Fruit fly (Drosophila melanogaster) whole organism, embryonic: Measurements from ENCODE around the gene Spt6.
A peak's percentile ranks its signal among the peaks of the same experiment; 100 is the strongest.

Source experiments
- Adf1 ChIP-seq: fragments of 200-800 bp; sonication (Bioruptor generic); IDR thresholded peaks from 2 replicates; pipeline ENCODE4 v1.3.6; 2022; ENCODE audit warnings: missing biosample characterization, missing genetic modification characterization
- Aef1 ChIP-seq: fragments of 200-800 bp; sonication (Bioruptor generic); IDR thresholded peaks from 3 replicates; pipeline ENCODE4 v1.3.6; 2022; ENCODE audit warnings: missing biosample characterization, missing genetic modification characterization
- Bgb ChIP-seq: fragments of 200-800 bp; sonication (Bioruptor generic); IDR thresholded peaks from 2 replicates; pipeline ENCODE4 v1.3.6; 2022; ENCODE audit warnings: missing biosample characterization, missing genetic modification characterization; ENCODE audit not compliant: partially characterized antibody
- Bteb2 ChIP-seq: fragments of 200-800 bp; sonication (Bioruptor generic); optimal IDR thresholded peaks from 2 replicates; lab custom pipeline; 2016; ENCODE audit warnings: missing biosample characterization, missing genetic modification characterization
- CG12942 ChIP-seq: fragments of 200-800 bp; sonication (Bioruptor generic); optimal IDR thresholded peaks from 3 replicates; lab custom pipeline; 2016; ENCODE audit warnings: missing biosample characterization, missing genetic modification characterization
- CG14441 ChIP-seq: fragments of 200-800 bp; sonication (Bioruptor generic); IDR thresholded peaks from 2 replicates; pipeline ENCODE4 v1.3.6; 2022; ENCODE audit warnings: missing biosample characterization, missing genetic modification characterization
- CG14710 ChIP-seq: fragments of 200-800 bp; sonication (Bioruptor generic); optimal IDR thresholded peaks from 3 replicates; lab custom pipeline; 2019; ENCODE audit warnings: missing biosample characterization, mild to moderate bottlenecking, missing genetic modification characterization, moderate library complexity
- CG17912 ChIP-seq: fragments of 200-800 bp; sonication (Bioruptor generic); optimal IDR thresholded peaks from 2 replicates; lab custom pipeline; 2018; ENCODE audit warnings: missing biosample characterization, mild to moderate bottlenecking, missing genetic modification characterization
- CG2116 ChIP-seq: fragments of 200-800 bp; sonication (Bioruptor generic); optimal IDR thresholded peaks from 3 replicates; lab custom pipeline; 2018; ENCODE audit warnings: missing biosample characterization, mild to moderate bottlenecking, missing genetic modification characterization
- CG31365 ChIP-seq: fragments of 200-800 bp; sonication (Bioruptor generic); optimal IDR thresholded peaks from 2 replicates; lab custom pipeline; 2018; ENCODE audit warnings: missing biosample characterization, mild to moderate bottlenecking, missing genetic modification characterization
- CG33213 ChIP-seq: fragments of 200-800 bp; sonication (Bioruptor generic); optimal IDR thresholded peaks from 3 replicates; lab custom pipeline; 2016; ENCODE audit warnings: missing biosample characterization, missing genetic modification characterization
- CG3726 ChIP-seq: fragments of 200-800 bp; sonication (Bioruptor generic); IDR thresholded peaks from 3 replicates; pipeline ENCODE4, ENCODE4 v1.3.6; 2022; ENCODE audit warnings: missing biosample characterization, missing genetic modification characterization
- CG5180 ChIP-seq: fragments of 200-800 bp; sonication (Bioruptor generic); optimal IDR thresholded peaks from 3 replicates; lab custom pipeline; 2017; ENCODE audit warnings: missing biosample characterization, missing genetic modification characterization, mild to moderate bottlenecking, moderate library complexity, missing genetic modification reagents
- CG6813 ChIP-seq: fragments of 200-800 bp; sonication (Bioruptor generic); optimal IDR thresholded peaks from 2 replicates; lab custom pipeline; 2017; ENCODE audit warnings: missing biosample characterization, missing genetic modification characterization, mild to moderate bottlenecking, moderate library complexity, missing genetic modification reagents
- CG7357 ChIP-seq: fragments of 200-800 bp; sonication (Bioruptor generic); IDR thresholded peaks from 3 replicates; pipeline ENCODE4 v1.3.6; 2022; ENCODE audit warnings: missing biosample characterization, missing genetic modification characterization
- CG8290 ChIP-seq, 3 experiments: fragments of 200-800 bp; sonication (Bioruptor generic); optimal IDR thresholded peaks; 2 replicates each; lab custom pipeline; 2016 to 2019; ENCODE audit warnings: missing biosample characterization in 3 of 3, missing genetic modification characterization in 3 of 3, mild to moderate bottlenecking in 2 of 3, moderate library complexity in 1 of 3
- CG8924 ChIP-seq: fragments of 200-800 bp; optimal IDR thresholded peaks from 3 replicates; lab custom pipeline; 2019; ENCODE audit warnings: missing biosample characterization, mild to moderate bottlenecking, missing genetic modification characterization, moderate library complexity
- CG9817 ChIP-seq: fragments of 200-800 bp; sonication (Bioruptor generic); optimal IDR thresholded peaks from 2 replicates; lab custom pipeline; 2018; ENCODE audit warnings: missing biosample characterization, mild to moderate bottlenecking, missing genetic modification characterization, moderate library complexity
- CoRest ChIP-seq: fragments of 200-800 bp; sonication (Bioruptor generic); optimal IDR thresholded peaks from 3 replicates; lab custom pipeline; 2018; ENCODE audit warnings: missing biosample characterization, mild to moderate bottlenecking, missing genetic modification characterization, moderate library complexity
- Dfd ChIP-seq, 2 experiments: fragments of >200 bp; optimal IDR thresholded peaks; 2 replicates each; lab custom pipeline; 2017; ENCODE audit warnings: missing biosample characterization in 2 of 2, missing genetic modification characterization in 2 of 2
- Elba2 ChIP-seq: fragments of 200-800 bp; sonication (Bioruptor generic); optimal IDR thresholded peaks from 3 replicates; lab custom pipeline; 2016; ENCODE audit warnings: missing biosample characterization, missing genetic modification characterization
- Hr39 ChIP-seq: fragments of >200 bp; optimal IDR thresholded peaks from 2 replicates; lab custom pipeline; 2017
- Jarid2 ChIP-seq: fragments of 200-800 bp; sonication (Bioruptor generic); optimal IDR thresholded peaks from 3 replicates; lab custom pipeline; 2017; ENCODE audit warnings: mild to moderate bottlenecking, missing biosample characterization, missing genetic modification reagents, missing genetic modification characterization
- MESR4 ChIP-seq: fragments of 200-800 bp; sonication (Bioruptor generic); optimal IDR thresholded peaks from 2 replicates; lab custom pipeline; 2018; ENCODE audit warnings: missing biosample characterization, mild to moderate bottlenecking, missing genetic modification characterization, moderate library complexity
- Neu2 ChIP-seq: fragments of 200-800 bp; sonication (Bioruptor generic); optimal IDR thresholded peaks from 3 replicates; lab custom pipeline; 2016; ENCODE audit warnings: missing biosample characterization, missing genetic modification characterization, borderline replicate concordance
- Oaz ChIP-seq: fragments of 200-800 bp; sonication (Bioruptor generic); IDR thresholded peaks from 2 replicates; pipeline ENCODE4 v1.3.6; 2022; ENCODE audit warnings: missing biosample characterization, missing genetic modification characterization
- Pdp1 ChIP-seq, 2 experiments: fragments of 200-800 bp; sonication (Bioruptor generic); optimal IDR thresholded peaks; 3 replicates each; lab custom pipeline; 2016; ENCODE audit warnings: missing biosample characterization in 2 of 2, missing genetic modification characterization in 2 of 2, mild to moderate bottlenecking in 1 of 2, moderate library complexity in 1 of 2
- Sry-δ ChIP-seq: fragments of 200-800 bp; sonication (Bioruptor generic); optimal IDR thresholded peaks from 2 replicates; lab custom pipeline; 2016; ENCODE audit warnings: missing biosample characterization, missing genetic modification characterization
- ash1 ChIP-seq: fragments of 200-800 bp; sonication (Bioruptor generic); optimal IDR thresholded peaks from 2 replicates; lab custom pipeline; 2018; ENCODE audit warnings: missing biosample characterization, mild to moderate bottlenecking, missing genetic modification characterization
- chinmo ChIP-seq: fragments of 200-800 bp; sonication (Bioruptor generic); IDR thresholded peaks from 4 replicates; pipeline ENCODE4 v1.3.6; 2022; ENCODE audit warnings: missing biosample characterization, missing genetic modification characterization; ENCODE audit not compliant: partially characterized antibody
- chm ChIP-seq: fragments of 200-800 bp; sonication (Bioruptor generic); IDR thresholded peaks from 2 replicates; pipeline ENCODE4 v1.3.6; 2022; ENCODE audit warnings: missing biosample characterization, missing genetic modification characterization
- en ChIP-seq: fragments of 200-800 bp; sonication (Bioruptor generic); optimal IDR thresholded peaks from 2 replicates; lab custom pipeline; 2016; ENCODE audit warnings: missing biosample characterization, missing genetic modification characterization
- ewg ChIP-seq: fragments of 200-800 bp; sonication (Bioruptor generic); optimal IDR thresholded peaks from 3 replicates; lab custom pipeline; 2017; ENCODE audit warnings: mild to moderate bottlenecking, missing biosample characterization, missing genetic modification reagents, missing genetic modification characterization
- gce ChIP-seq: fragments of 200-800 bp; sonication (Bioruptor generic); IDR thresholded peaks from 3 replicates; pipeline ENCODE4 v1.3.6; 2022; ENCODE audit warnings: missing biosample characterization, missing genetic modification characterization
- gsb-n ChIP-seq: fragments of 200-800 bp; sonication (Bioruptor generic); optimal IDR thresholded peaks from 3 replicates; lab custom pipeline; 2018; ENCODE audit warnings: missing biosample characterization, mild to moderate bottlenecking, missing genetic modification characterization
- gt ChIP-seq: fragments of 200-800 bp; sonication (Bioruptor generic); IDR thresholded peaks from 2 replicates; pipeline ENCODE4 v1.3.6; 2022; ENCODE audit warnings: missing biosample characterization, missing genetic modification characterization
- hbn ChIP-seq: fragments of 200-800 bp; sonication (Bioruptor generic); IDR thresholded peaks from 2 replicates; pipeline ENCODE4 v1.3.6; 2022; ENCODE audit warnings: missing biosample characterization, missing genetic modification characterization; ENCODE audit not compliant: partially characterized antibody
- hkb ChIP-seq, 2 experiments: fragments of 200-800 bp in 1 of 2; fragments of >200 bp in 1 of 2; sonication (Bioruptor generic) in 1 of 2; IDR thresholded peaks in 1 of 2; optimal IDR thresholded peaks in 1 of 2; 2 replicates each; pipeline versions ENCODE4 v1.3.6 to Lab custom; 2017 to 2022; ENCODE audit warnings: missing biosample characterization in 1 of 2, missing genetic modification characterization in 1 of 2
- ken ChIP-seq: fragments of 200-800 bp; sonication (Bioruptor generic); IDR thresholded peaks from 3 replicates; pipeline ENCODE4 v1.3.6; 2022; ENCODE audit warnings: missing biosample characterization, missing genetic modification characterization
- nau ChIP-seq: fragments of 200-800 bp; sonication (Bioruptor generic); optimal IDR thresholded peaks from 3 replicates; lab custom pipeline; 2017; ENCODE audit warnings: missing biosample characterization, mild to moderate bottlenecking, missing genetic modification characterization, missing genetic modification reagents
- nerfin-1 ChIP-seq: fragments of 200-800 bp; sonication (Bioruptor generic); optimal IDR thresholded peaks from 3 replicates; lab custom pipeline; 2019; ENCODE audit warnings: missing biosample characterization, mild to moderate bottlenecking, missing genetic modification characterization, moderate library complexity
- org-1 ChIP-seq: fragments of 200-800 bp; sonication (Bioruptor generic); optimal IDR thresholded peaks from 2 replicates; lab custom pipeline; 2017; ENCODE audit warnings: missing biosample characterization, missing genetic modification characterization
- pb ChIP-seq: fragments of 200-800 bp; sonication (Bioruptor generic); optimal IDR thresholded peaks from 3 replicates; lab custom pipeline; 2016; ENCODE audit warnings: missing biosample characterization, missing genetic modification characterization
- sc ChIP-seq, 3 experiments: fragments of >200 bp in 2 of 3; fragments of 200-800 bp in 1 of 3; sonication (Bioruptor generic) in 1 of 3; optimal IDR thresholded peaks; 2 replicates in 2 of 3; 3 replicates in 1 of 3; lab custom pipeline; 2017; ENCODE audit warnings: mild to moderate bottlenecking in 1 of 3, missing biosample characterization in 1 of 3, missing genetic modification characterization in 1 of 3, missing genetic modification reagents in 1 of 3
- sens-2 ChIP-seq: fragments of 200-800 bp; sonication (Bioruptor generic); IDR thresholded peaks from 2 replicates; pipeline ENCODE4 v1.3.6; 2022; ENCODE audit warnings: missing biosample characterization, missing genetic modification characterization
- vnd ChIP-seq: fragments of 200-800 bp; sonication (Bioruptor generic); IDR thresholded peaks from 3 replicates; pipeline ENCODE4 v1.3.6; 2022; ENCODE audit warnings: missing biosample characterization, missing genetic modification characterization; ENCODE audit not compliant: partially characterized antibody
- wdn ChIP-seq: fragments of 200-800 bp; sonication (Bioruptor generic); IDR thresholded peaks from 2 replicates; pipeline ENCODE4 v1.3.6; 2022; ENCODE audit warnings: missing biosample characterization, missing genetic modification characterization
- zfh1 ChIP-seq: fragments of 200-800 bp; sonication (Bioruptor generic); IDR thresholded peaks from 3 replicates; pipeline ENCODE4 v1.3.6; 2022; ENCODE audit warnings: missing biosample characterization, missing genetic modification characterization

Spt6 gene

dm6 chrX:6263614-6264130, 3.9 kb upstream of the Spt6 start (continued):
- TF ChIP-seq sens-2 (GFP tag; lab: Robert Waterston, UW) (0 out of 2 replicates have a peak, but pooled peaks have one; percentile 27), zfh1 (GFP tag; lab: Robert Waterston, UW) (0 out of 3 replicates have a peak, but pooled peaks have one; percentile 37), CG31365 (peak; percentile 51), MESR4 (GFP tag; lab: Kevin White, UChicago) (no peak), CG8290 (GFP tag; optimal IDR thresholded peaks at IDR 0.05; lab: Kevin White, UChicago) (no peak), CG8290 (tag; optimal IDR thresholded peaks at IDR 0.05; lab: Kevin White, UChicago) (peak in 1 of 2 experiments; percentile 64), CoRest (tag; lab: Kevin White, UChicago) (peak; percentile 83), CG7357 (GFP tag; lab: Robert Waterston, UW) (peak; percentile 35; the same call in 1 of the 3 replicates), Elba2 (GFP tag; lab: Kevin White, UChicago) (no peak), gsb-n (tag; lab: Kevin White, UChicago) (no peak), pb (GFP tag; lab: Kevin White, UChicago) (peak; percentile 40), Dfd (GFP tag; optimal IDR thresholded peaks at IDR 0.05; lab: Kevin White, UChicago) (no peak), en (no peak), Bgb (GFP tag; lab: Robert Waterston, UW) (no peak), gt (GFP tag; lab: Robert Waterston, UW) (no peak), CG33213 (GFP tag; lab: Kevin White, UChicago) (peak; percentile 16), CG14710 (tag; lab: Kevin White, UChicago) (peak; percentile 47), hbn (GFP tag; lab: Robert Waterston, UW) (no peak), CG2116 (GFP tag; lab: Kevin White, UChicago) (peak; percentile 19), Jarid2 (GFP tag; lab: Kevin White, UChicago) (peak; percentile 68), Sry-δ (GFP tag; lab: Kevin White, UChicago) (no peak), CG8924 (tag; lab: Kevin White, UChicago) (peak; percentile 79), ewg (GFP tag; lab: Kevin White, UChicago) (peak; percentile 32), nerfin-1 (tag; lab: Kevin White, UChicago) (peak; percentile 72), CG6813 (GFP tag; lab: Kevin White, UChicago) (peak; percentile 74), CG17912 (GFP tag; lab: Kevin White, UChicago) (no peak), gce (GFP tag; lab: Robert Waterston, UW) (peak; percentile 49; the same call in 1 of the 3 replicates), chm (no peak), Oaz (GFP tag; lab: Robert Waterston, UW) (no peak), ken (GFP tag; lab: Robert Waterston, UW) (no peak), org-1 (GFP tag; lab: Kevin White, UChicago) (peak; percentile 79), chinmo (no peak), Adf1 (GFP tag; lab: Robert Waterston, UW) (peak; percentile 11; the same call in 1 of the 2 replicates), CG12942 (GFP tag; lab: Kevin White, UChicago) (peak; percentile 35), Hr39 (lab: Kevin White, UChicago) (no peak), CG5180 (GFP tag; lab: Kevin White, UChicago) (peak; percentile 76), Aef1 (GFP tag; lab: Robert Waterston, UW) (peak; percentile 50; the same call in 2 of the 3 replicates), Pdp1 (GFP tag; optimal IDR thresholded peaks at IDR 0.05; lab: Kevin White, UChicago) (peak; percentile 47 to 56), nau (GFP tag; lab: Kevin White, UChicago) (peak; percentile 85), CG3726 (GFP tag; lab: Robert Waterston, UW) (no peak), vnd (GFP tag; lab: Robert Waterston, UW) (no peak), ash1 (GFP tag; lab: Kevin White, UChicago) (no peak), sc (optimal IDR thresholded peaks at IDR 0.05; lab: Kevin White, UChicago) (no peak), sc (GFP tag; optimal IDR thresholded peaks at IDR 0.05; lab: Kevin White, UChicago) (peak; percentile 41), wdn (GFP tag; lab: Robert Waterston, UW) (no peak; the same call in 1 of the 2 replicates), CG14441 (GFP tag; lab: Robert Waterston, UW) (peak; percentile 63), Neu2 (GFP tag; lab: Kevin White, UChicago) (no peak), CG9817 (tag; lab: Kevin White, UChicago) (peak; percentile 66), hkb (optimal IDR thresholded peaks at IDR 0.05; lab: Kevin White, UChicago) (no peak), hkb (GFP tag; IDR thresholded peaks at IDR 0.05; lab: Robert Waterston, UW) (peak; percentile 84), Bteb2 (peak; percentile 43)
